Worm (Caenorhabditis elegans): ENCODE data around the gene C03B1.3.

Gene C03B1.3

ce11 chrX:6357772-6358171, 8.0 kb upstream of the C03B1.3 start, which contains the start of gene C03B1.10:
Gene C03B1.10, minus strand, starts transcription at chrX:6357872.
- TF ChIP-seq unc-62 (GFP tag; optimal IDR thresholded peaks at IDR 0.05 in 1 of 2) (peak in 1 of 2 experiments; percentile 25), unc-62 (tag; optimal IDR thresholded peaks at IDR 0.05) (no peak), ama-1 (optimal IDR thresholded peaks at IDR 0.05) (no peak)

- TF ChIP-seq mep-1 (tag; optimal IDR thresholded peaks at IDR 0.05), result no peak
- TF ChIP-seq aha-1 (tag), result peak; percentile 97
- TF ChIP-seq F26F4.8 (GFP tag; conservative IDR thresholded peaks at IDR 0.05), result no peak
These were observed 5.7 kb upstream of the C03B1.3 start for ce11 chrX:6360077-6360476.

- TF ChIP-seq dve-1 (tag; optimal IDR thresholded peaks at IDR 0.05; ENCODE audit: insufficient read depth) (no peak), hmg-1.1 (GFP tag; IDR thresholded peaks at IDR 0.05) (no peak), skn-1 (tag; optimal IDR thresholded peaks at IDR 0.05) (no peak), nhr-102 (tag; optimal IDR thresholded peaks at IDR 0.05) (no peak), Y5F2A.4 (GFP tag; optimal IDR thresholded peaks at IDR 0.05) (no peak), nhr-111 (GFP tag; optimal IDR thresholded peaks at IDR 0.05) (no peak), nhr-42 (GFP tag; IDR thresholded peaks at IDR 0.05) (no peak), daf-19 (GFP tag; conservative IDR thresholded peaks at IDR 0.05) (no peak), lin-13 (GFP tag; optimal IDR thresholded peaks at IDR 0.05) (no peak), dmd-9 (GFP tag; IDR thresholded peaks at IDR 0.05) (no peak), lsy-2 (tag; optimal IDR thresholded peaks at IDR 0.05) (no peak), lin-38 (GFP tag; IDR thresholded peaks at IDR 0.05) (no peak), ceh-44 (GFP tag; IDR thresholded peaks at IDR 0.05) (no peak), R02D3.7 (tag; optimal IDR thresholded peaks at IDR 0.05) (no peak), F44E2.7 (GFP tag; IDR thresholded peaks at IDR 0.05) (no peak), nhr-41 (GFP tag; IDR thresholded peaks at IDR 0.05) (no peak)
These were observed 5.2 kb upstream of the C03B1.3 start, which contains the start of gene C03B1.14 for ce11 chrX:6360658-6361057. Gene C03B1.14, minus strand, starts transcription at chrX:6360758.

- TF ChIP-seq fkh-10 (GFP tag; optimal IDR thresholded peaks at IDR 0.05), result no peak
- no peak for TF ChIP-seq nhr-6 (tag; optimal IDR thresholded peaks at IDR 0.05)
- TF ChIP-seq cey-2 (tag; optimal IDR thresholded peaks at IDR 0.05; ENCODE audit: borderline replicate concordance, insufficient read depth), result no peak
- no peak for TF ChIP-seq zfp-2 (tag; optimal IDR thresholded peaks at IDR 0.05)
- TF ChIP-seq Y105C5A.15 (GFP tag; IDR thresholded peaks at IDR 0.05), result no peak
- TF ChIP-seq fos-1 (tag; optimal IDR thresholded peaks at IDR 0.05), result no peak
- no peak for TF ChIP-seq daf-12 (tag; optimal IDR thresholded peaks at IDR 0.05)
- no peak for TF ChIP-seq lin-39 (tag; optimal IDR thresholded peaks at IDR 0.05)
- TF ChIP-seq attf-4 (tag; optimal IDR thresholded peaks at IDR 0.05), result no peak
- TF ChIP-seq R02D3.7 (tag; optimal IDR thresholded peaks at IDR 0.05), result no peak
- no peak for TF ChIP-seq dve-1 (tag; optimal IDR thresholded peaks at IDR 0.05; ENCODE audit: insufficient read depth)
- TF ChIP-seq snpc-1.2 (GFP tag; IDR thresholded peaks at IDR 0.05), result no peak
These were observed 1.6 kb upstream of the C03B1.3 start, which contains the start of gene C03B1.4 for ce11 chrX:6364196-6364595. Gene C03B1.4, plus strand, starts transcription at chrX:6364496.

ce11 chrX:6369717-6370116, 3.9 kb downstream of the C03B1.3 start, which contains the start of gene C03B1.2:
Gene C03B1.2, plus strand, starts transcription at chrX:6370017.
- no peak for TF ChIP-seq Y48G9A.11 (GFP tag; IDR thresholded peaks at IDR 0.05)
- TF ChIP-seq unc-62 (GFP tag; optimal IDR thresholded peaks at IDR 0.05 in 1 of 2), result no peak
- no peak for TF ChIP-seq unc-62 (tag; optimal IDR thresholded peaks at IDR 0.05)
- no peak for TF ChIP-seq nhr-76 (tag; optimal IDR thresholded peaks at IDR 0.05)
- no peak for TF ChIP-seq nhr-25 (tag; optimal IDR thresholded peaks at IDR 0.05; ENCODE audit: borderline replicate concordance, insufficient read depth)
- TF ChIP-seq attf-4 (tag; optimal IDR thresholded peaks at IDR 0.05), result no peak

Measured in whole organism, L4 larva.